Fruit fly (Drosophila melanogaster) whole organism, wandering third instar larva: ENCODE measurements around the gene CG5556.

ENCODE experiments used
- CG9705 ChIP-seq: fragments of 200-800 bp; sonication (Bioruptor generic); optimal IDR thresholded peaks from 2 replicates; lab custom pipeline; 2018; ENCODE audit warnings: missing biosample characterization, mild to moderate bottlenecking, missing genetic modification characterization
- Dif ChIP-seq: fragments of 200-275, 200-300 bp; sonication (Bioruptor generic); optimal IDR thresholded peaks from 2 replicates; lab custom pipeline; 2018; ENCODE audit warnings: missing biosample characterization, missing genetic modification characterization; ENCODE audit not compliant: partially characterized antibody
- HLH106 ChIP-seq: fragments of 200-800 bp; optimal IDR thresholded peaks from 3 replicates; lab custom pipeline; 2019; ENCODE audit warnings: missing biosample characterization, mild to moderate bottlenecking, missing genetic modification characterization, moderate library complexity
- Hr78 ChIP-seq: fragments of >200 bp; optimal IDR thresholded peaks from 2 replicates; lab custom pipeline; 2017; ENCODE audit warnings: missing biosample characterization, missing genetic modification characterization
- N ChIP-seq: fragments of >200 bp; optimal IDR thresholded peaks from 2 replicates; lab custom pipeline; 2018; ENCODE audit warnings: missing biosample characterization, missing external identifiers, missing genetic modification characterization
- OdsH ChIP-seq: fragments of 200-800 bp; sonication (Bioruptor generic); optimal IDR thresholded peaks from 2 replicates; lab custom pipeline; 2016; ENCODE audit warnings: missing biosample characterization, mild to moderate bottlenecking, missing genetic modification characterization
- Sp1 ChIP-seq: fragments of 200-800 bp; sonication (Bioruptor generic); optimal IDR thresholded peaks from 3 replicates; lab custom pipeline; 2019; ENCODE audit warnings: missing biosample characterization, mild to moderate bottlenecking, missing genetic modification characterization, moderate library complexity
- h ChIP-seq: fragments of 200-800 bp; sonication (Bioruptor generic); optimal IDR thresholded peaks from 3 replicates; lab custom pipeline; 2016; ENCODE audit warnings: missing biosample characterization, mild to moderate bottlenecking, missing genetic modification characterization
- pan ChIP-seq: fragments of >200 bp; optimal IDR thresholded peaks from 2 replicates; lab custom pipeline; 2017
- psq ChIP-seq: fragments of 200-800 bp; sonication (Bioruptor generic); optimal IDR thresholded peaks from 3 replicates; lab custom pipeline; 2017; ENCODE audit warnings: missing biosample characterization, mild to moderate bottlenecking, missing genetic modification characterization, moderate library complexity
- rgr ChIP-seq: fragments of 200-800 bp; sonication (Bioruptor generic); optimal IDR thresholded peaks from 3 replicates; lab custom pipeline; 2016; ENCODE audit warnings: missing biosample characterization, mild to moderate bottlenecking, missing genetic modification characterization
- usp ChIP-seq: fragments of >200 bp; optimal IDR thresholded peaks from 2 replicates; lab custom pipeline; 2017; ENCODE audit warnings: missing biosample characterization, missing genetic modification characterization

dm6 chr2L:1344071-1344470 lies 8.6 kb downstream of the CG5556 start, which contains the start of the genes CG33922 and Cdlc2:
- TF ChIP-seq usp (GFP tag; lab: Kevin White, UChicago) (no peak), HLH106 (no peak), Hr78 (no peak), CG9705 (GFP tag; lab: Kevin White, UChicago) (no peak), pan (lab: Kevin White, UChicago) (no peak), rgr (no peak), Dif (GFP tag; lab: Kevin White, UChicago) (no peak), OdsH (GFP tag; lab: Kevin White, UChicago) (no peak), Sp1 (no peak), h (GFP tag; lab: Kevin White, UChicago) (no peak), N (GFP tag; lab: Kevin White, UChicago) (no peak), psq (GFP tag; lab: Kevin White, UChicago) (no peak)
